Fruit fly (Drosophila melanogaster) whole organism, wandering third instar larva: ENCODE measurements around the gene TMEM216.

Experiments used
- Dfd ChIP-seq: fragments of >200 bp; optimal IDR thresholded peaks from 2 replicates; lab custom pipeline; 2017; ENCODE audit warnings: missing biosample characterization, missing genetic modification characterization
- GATAd ChIP-seq: sonication (Bioruptor generic); optimal IDR thresholded peaks from 2 replicates; lab custom pipeline; 2016; ENCODE audit warnings: missing biosample characterization, missing genetic modification characterization
- Hnf4 ChIP-seq: fragments of 200-800 bp; sonication (Bioruptor generic); optimal IDR thresholded peaks from 2 replicates; lab custom pipeline; 2016; ENCODE audit warnings: missing biosample characterization, mild to moderate bottlenecking, missing genetic modification characterization
- N ChIP-seq: fragments of >200 bp; optimal IDR thresholded peaks from 2 replicates; lab custom pipeline; 2018; ENCODE audit warnings: missing biosample characterization, missing external identifiers, missing genetic modification characterization
- OdsH ChIP-seq: fragments of 200-800 bp; sonication (Bioruptor generic); optimal IDR thresholded peaks from 2 replicates; lab custom pipeline; 2016; ENCODE audit warnings: missing biosample characterization, mild to moderate bottlenecking, missing genetic modification characterization
- Sp1 ChIP-seq: fragments of 200-800 bp; sonication (Bioruptor generic); optimal IDR thresholded peaks from 3 replicates; lab custom pipeline; 2019; ENCODE audit warnings: missing biosample characterization, mild to moderate bottlenecking, missing genetic modification characterization, moderate library complexity
- br ChIP-seq: fragments of 200-800 bp; sonication (Bioruptor generic); optimal IDR thresholded peaks from 2 replicates; lab custom pipeline; 2016; ENCODE audit warnings: missing biosample characterization, missing genetic modification characterization
- dsf ChIP-seq: sonication (Bioruptor generic); optimal IDR thresholded peaks from 2 replicates; lab custom pipeline; 2016; ENCODE audit warnings: missing biosample characterization, missing genetic modification characterization, borderline replicate concordance
- foxo ChIP-seq, 2 experiments: fragments of 200-800 bp; sonication (Bioruptor generic); optimal IDR thresholded peaks; 2 replicates in 1 of 2; 3 replicates in 1 of 2; lab custom pipeline; 2016 to 2017; ENCODE audit warnings: missing biosample characterization in 2 of 2, missing genetic modification characterization in 2 of 2
- jim ChIP-seq: fragments of 175-275, 200-325 bp; sonication (Bioruptor generic); optimal IDR thresholded peaks from 2 replicates; lab custom pipeline; 2016; ENCODE audit warnings: missing biosample characterization, mild to moderate bottlenecking, missing genetic modification characterization
- usp ChIP-seq: fragments of >200 bp; optimal IDR thresholded peaks from 2 replicates; lab custom pipeline; 2017; ENCODE audit warnings: missing biosample characterization, missing genetic modification characterization
- woc ChIP-seq: sonication (Bioruptor generic); optimal IDR thresholded peaks from 2 replicates; lab custom pipeline; 2016; ENCODE audit warnings: missing biosample characterization, mild to moderate bottlenecking, missing genetic modification characterization

DNA sequence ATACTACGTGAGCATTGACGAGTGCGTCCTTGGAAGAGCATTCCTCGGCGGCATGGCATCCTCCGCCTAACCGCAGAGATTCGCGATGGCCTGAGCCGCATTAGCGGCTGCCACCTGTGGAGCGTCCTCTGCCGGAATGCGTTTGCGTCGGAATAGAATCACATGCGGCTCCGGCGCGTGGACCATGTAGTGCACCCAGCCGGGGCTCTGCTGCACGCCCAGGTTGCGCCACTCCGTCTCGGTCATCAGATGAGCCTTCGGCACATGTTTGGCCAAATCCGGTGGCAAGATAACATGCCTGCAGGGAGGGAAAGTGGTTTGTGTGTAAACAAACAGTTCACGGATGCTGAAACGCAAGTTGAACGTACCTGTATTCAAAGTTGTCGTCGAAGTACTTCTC lies 672 bp upstream of the TMEM216 start:
- TF ChIP-seq usp, result no peak
- TF ChIP-seq jim (GFP tag; lab: Kevin White, UChicago), result no peak
- TF ChIP-seq GATAd, result no peak
- TF ChIP-seq OdsH (GFP tag; lab: Kevin White, UChicago), result no peak
- TF ChIP-seq br (GFP tag; lab: Kevin White, UChicago), result no peak
- TF ChIP-seq Hnf4 (GFP tag; lab: Kevin White, UChicago), result no peak
- TF ChIP-seq woc (GFP tag; lab: Kevin White, UChicago), result no peak
- no peak for TF ChIP-seq Dfd
- no peak for TF ChIP-seq foxo (GFP tag; optimal IDR thresholded peaks at IDR 0.05; lab: Kevin White, UChicago)
- TF ChIP-seq dsf (GFP tag; lab: Kevin White, UChicago), result no peak
- TF ChIP-seq N (GFP tag; lab: Kevin White, UChicago), result no peak
- TF ChIP-seq Sp1 (GFP tag; lab: Kevin White, UChicago), result no peak
